Fruit fly (Drosophila melanogaster) whole organism, embryonic: ENCODE measurements around the gene chic.

Source experiments
- CG13296 ChIP-seq: fragments of 200-800 bp; sonication (Bioruptor generic); optimal IDR thresholded peaks from 3 replicates; lab custom pipeline; 2018; ENCODE audit warnings: missing biosample characterization, mild to moderate bottlenecking, missing genetic modification characterization
- CG4707 ChIP-seq: fragments of 200-800 bp; sonication (Bioruptor generic); optimal IDR thresholded peaks from 2 replicates; lab custom pipeline; 2018; ENCODE audit warnings: missing biosample characterization, mild to moderate bottlenecking, missing genetic modification characterization, moderate library complexity
- CG5245 ChIP-seq: fragments of 200-800 bp; sonication (Bioruptor generic); optimal IDR thresholded peaks from 3 replicates; lab custom pipeline; 2016; ENCODE audit warnings: missing biosample characterization, missing genetic modification characterization
- Lhr ChIP-seq: fragments of 200-800 bp; sonication (Bioruptor generic); optimal IDR thresholded peaks from 3 replicates; lab custom pipeline; 2017; ENCODE audit warnings: mild to moderate bottlenecking, missing biosample characterization, missing genetic modification reagents, missing genetic modification characterization
- Lpt ChIP-seq: fragments of >200 bp; optimal IDR thresholded peaks from 2 replicates; lab custom pipeline; 2018; ENCODE audit warnings: missing biosample characterization, missing genetic modification characterization
- Tbp ChIP-seq: fragments of >200 bp; optimal IDR thresholded peaks from 2 replicates; lab custom pipeline; 2018; ENCODE audit warnings: missing biosample characterization, missing genetic modification characterization
- bowl ChIP-seq: fragments of 200-800 bp; sonication (Bioruptor generic); IDR thresholded peaks from 2 replicates; pipeline ENCODE4 v1.3.6; 2022; ENCODE audit warnings: missing biosample characterization, missing genetic modification characterization
- ci ChIP-seq: fragments of 200-800 bp; sonication (Bioruptor generic); IDR thresholded peaks from 3 replicates; pipeline ENCODE4 v1.3.6; 2022; ENCODE audit warnings: missing biosample characterization, missing genetic modification characterization
- pita ChIP-seq: fragments of 200-800 bp; sonication (Bioruptor generic); optimal IDR thresholded peaks from 2 replicates; lab custom pipeline; 2017; ENCODE audit warnings: missing biosample characterization, mild to moderate bottlenecking, missing genetic modification characterization

DNA sequence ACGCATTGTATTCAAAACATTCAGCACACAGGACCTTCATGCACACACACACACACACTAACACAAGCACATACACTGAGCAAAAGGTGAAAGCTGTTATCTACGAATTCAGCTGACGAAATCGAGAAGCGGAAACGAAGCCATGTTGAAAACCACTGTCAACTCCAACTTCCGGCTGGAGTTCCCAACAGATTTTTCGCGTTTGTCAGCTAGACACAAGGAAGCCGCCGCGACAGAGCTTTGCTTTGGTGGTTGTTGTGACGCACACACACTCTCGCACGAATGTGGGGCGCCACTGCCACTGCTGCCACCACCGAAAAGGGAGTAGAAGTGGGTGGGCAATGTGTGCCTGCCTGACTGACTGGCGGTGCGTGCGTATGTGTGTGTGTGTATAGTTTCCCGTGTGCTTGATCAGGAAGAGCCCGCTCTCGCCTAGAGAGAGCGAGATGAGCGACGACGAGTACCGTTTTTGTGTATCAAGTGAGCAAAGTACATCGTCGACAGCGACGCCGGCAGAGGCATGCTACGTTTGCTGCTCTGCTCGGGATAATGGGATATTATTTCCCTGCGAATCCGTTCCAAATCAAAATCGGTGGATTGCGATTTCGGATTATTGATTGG lies 16.9 kb upstream of the chic start:
- TF ChIP-seq CG4707 (GFP tag; lab: Kevin White, UChicago), result peak; percentile 59
- peak; percentile 77; the same call in 2 of the 3 replicates for TF ChIP-seq ci
- TF ChIP-seq CG5245 (GFP tag; lab: Kevin White, UChicago), result no peak
- no peak for TF ChIP-seq Tbp (GFP tag; lab: Kevin White, UChicago)
- TF ChIP-seq Lhr, result no peak
- no peak for TF ChIP-seq bowl (GFP tag; lab: Robert Waterston, UW)
- no peak for TF ChIP-seq Lpt (GFP tag; lab: Kevin White, UChicago)
- peak; percentile 83 for TF ChIP-seq CG13296 (GFP tag; lab: Kevin White, UChicago)
- TF ChIP-seq pita (GFP tag; lab: Kevin White, UChicago), result no peak
